Worm (Caenorhabditis elegans) whole organism, L1 larva: ENCODE results near the gene F56C4.2.

Experiments
- C16A3.4 ChIP-seq: fragments of 150-350 bp; optimal IDR thresholded peaks from 2 replicates; lab custom pipeline; 2014; ENCODE audit warnings: missing biosample characterization, missing genetic modification characterization
- F16B12.6 ChIP-seq: fragments of 150-350 bp; optimal IDR thresholded peaks from 2 replicates; lab custom pipeline; 2014; ENCODE audit warnings: missing biosample characterization, missing genetic modification characterization
- Y116A8C.19 ChIP-seq: sonication (generic microtip); optimal IDR thresholded peaks from 2 replicates; lab custom pipeline; 2016; ENCODE audit warnings: missing compliant biosample characterization, missing genetic modification characterization, borderline replicate concordance
- aly-2 ChIP-seq: fragments of 150-350 bp; optimal IDR thresholded peaks from 2 replicates; lab custom pipeline; 2014; ENCODE audit warnings: missing biosample characterization, missing genetic modification characterization
- ama-1 ChIP-seq: fragments of 150-350 bp; optimal IDR thresholded peaks from 2 replicates; lab custom pipeline; 2014
- blmp-1 ChIP-seq: fragments of 150-350 bp; optimal IDR thresholded peaks from 2 replicates; lab custom pipeline; 2014; ENCODE audit warnings: missing biosample characterization, missing genetic modification characterization
- dpl-1 ChIP-seq, 3 experiments: fragments of 150-350 bp in 2 of 3; sonication (generic microtip) in 1 of 3; optimal IDR thresholded peaks; 2 replicates each; lab custom pipeline; 2014 to 2017; ENCODE audit warnings: missing biosample characterization in 3 of 3, missing genetic modification characterization in 3 of 3, missing genetic modification reagents in 3 of 3
- efl-1 ChIP-seq, 4 experiments: fragments of 150-350 bp; optimal IDR thresholded peaks in 3 of 4; peaks in 1 of 4; 1 replicate in 1 of 4; 2 replicates in 3 of 4; lab custom pipeline; 2014; ENCODE audit warnings: missing biosample characterization in 2 of 4, missing genetic modification characterization in 2 of 4, missing genetic modification reagents in 2 of 4
- egl-27 ChIP-seq, 2 experiments: fragments of 150-350 bp in 1 of 2; sonication (generic microtip); optimal IDR thresholded peaks; 3 replicates each; lab custom pipeline; 2017 to 2018; ENCODE audit warnings: missing biosample characterization in 2 of 2, missing genetic modification characterization in 2 of 2, missing genetic modification reagents in 2 of 2
- elt-2 ChIP-seq: sonication (generic microtip); optimal IDR thresholded peaks from 2 replicates; lab custom pipeline; 2016; ENCODE audit warnings: missing genetic modification characterization, mild to moderate bottlenecking, inconsistent platforms, missing compliant biosample characterization, missing genetic modification reagents
- elt-3 ChIP-seq, 6 experiments: fragments of 150-350 bp in 1 of 6; sonication (generic microtip); optimal IDR thresholded peaks; 2 replicates each; lab custom pipeline; 2017 to 2018; ENCODE audit warnings: missing biosample characterization in 6 of 6, missing genetic modification characterization in 6 of 6, inconsistent platforms in 1 of 6
- ets-5 ChIP-seq: fragments of 200-800 bp; sonication (Bioruptor generic); IDR thresholded peaks from 2 replicates; pipeline ENCODE4 v1.3.6; 2022; ENCODE audit warnings: missing genetic modification characterization, missing compliant biosample characterization
- fkh-4 ChIP-seq: sonication (generic microtip); optimal IDR thresholded peaks from 2 replicates; lab custom pipeline; 2016; ENCODE audit warnings: missing compliant biosample characterization, missing genetic modification characterization, borderline replicate concordance
- fos-1 ChIP-seq: fragments of 150-350 bp; optimal IDR thresholded peaks from 2 replicates; lab custom pipeline; 2014; ENCODE audit warnings: missing biosample characterization, missing genetic modification characterization
- hlh-4 ChIP-seq: sonication (generic microtip); optimal IDR thresholded peaks from 2 replicates; lab custom pipeline; 2016; ENCODE audit warnings: mild to moderate bottlenecking, missing genetic modification characterization, missing compliant biosample characterization
- irx-1 ChIP-seq: sonication (generic microtip); optimal IDR thresholded peaks from 2 replicates; lab custom pipeline; 2016; ENCODE audit warnings: missing genetic modification characterization, missing compliant biosample characterization
- jun-1 ChIP-seq: fragments of 150-350 bp; optimal IDR thresholded peaks from 2 replicates; lab custom pipeline; 2014; ENCODE audit warnings: missing biosample characterization, missing genetic modification reagents, missing genetic modification characterization
- lin-14 ChIP-seq: fragments of 200-800 bp; sonication (Bioruptor generic); optimal IDR thresholded peaks from 2 replicates; lab custom pipeline; 2018; ENCODE audit warnings: mild to moderate bottlenecking, missing genetic modification characterization, moderate library complexity, missing compliant biosample characterization
- nhr-20 ChIP-seq: sonication (generic microtip); optimal IDR thresholded peaks from 2 replicates; lab custom pipeline; 2016; ENCODE audit warnings: mild to moderate bottlenecking, missing genetic modification characterization, missing compliant biosample characterization
- nhr-237 ChIP-seq: fragments of 150-350 bp; optimal IDR thresholded peaks from 2 replicates; lab custom pipeline; 2014; ENCODE audit warnings: missing biosample characterization, missing genetic modification characterization
- nhr-71 ChIP-seq: sonication (generic microtip); optimal IDR thresholded peaks from 2 replicates; lab custom pipeline; 2016; ENCODE audit warnings: mild to moderate bottlenecking, missing genetic modification characterization, moderate library complexity, missing compliant biosample characterization
- nhr-85 ChIP-seq: sonication (generic microtip); peaks from one replicate; lab custom pipeline; 2016; ENCODE audit warnings: missing genetic modification characterization, inconsistent platforms, missing compliant biosample characterization
- nhr-90 ChIP-seq: sonication (generic microtip); optimal IDR thresholded peaks from 2 replicates; lab custom pipeline; 2016; ENCODE audit warnings: mild to moderate bottlenecking, missing genetic modification characterization, missing compliant biosample characterization; ENCODE audit not compliant: poor library complexity
- pax-3 ChIP-seq: fragments of 200-800 bp; sonication (Bioruptor generic); optimal IDR thresholded peaks from 2 replicates; lab custom pipeline; 2018; ENCODE audit warnings: mild to moderate bottlenecking, missing genetic modification characterization, moderate library complexity, missing compliant biosample characterization
- rnt-1 ChIP-seq: sonication (generic microtip); optimal IDR thresholded peaks from 2 replicates; lab custom pipeline; 2016; ENCODE audit warnings: mild to moderate bottlenecking, missing genetic modification characterization, moderate library complexity, missing compliant biosample characterization
- skn-1 ChIP-seq: fragments of 150-350 bp; optimal IDR thresholded peaks from 2 replicates; lab custom pipeline; 2014; ENCODE audit warnings: missing biosample characterization, missing genetic modification characterization
- snu-23 ChIP-seq: sonication (generic microtip); optimal IDR thresholded peaks from 2 replicates; lab custom pipeline; 2016; ENCODE audit warnings: missing genetic modification characterization, missing compliant biosample characterization
- sup-37 ChIP-seq: fragments of 200-800 bp; sonication (Bioruptor generic); optimal IDR thresholded peaks from 2 replicates; lab custom pipeline; 2018; ENCODE audit warnings: mild to moderate bottlenecking, missing genetic modification characterization, missing compliant biosample characterization
- tlp-1 ChIP-seq: fragments of 150-350 bp; optimal IDR thresholded peaks from 2 replicates; lab custom pipeline; 2014; ENCODE audit warnings: missing biosample characterization, missing genetic modification characterization
- unc-86 ChIP-seq: sonication (generic microtip); optimal IDR thresholded peaks from 2 replicates; lab custom pipeline; 2016; ENCODE audit warnings: missing genetic modification characterization, missing compliant biosample characterization
- unc-98 ChIP-seq: fragments of 200-800 bp; sonication (Bioruptor generic); IDR thresholded peaks from 2 replicates; pipeline ENCODE4 v1.3.6; 2022; ENCODE audit warnings: missing genetic modification characterization, missing compliant biosample characterization
- vab-15 ChIP-seq: sonication (generic microtip); optimal IDR thresholded peaks from 2 replicates; lab custom pipeline; 2017; ENCODE audit warnings: missing genotype, mild to moderate bottlenecking, missing genetic modification characterization, missing compliant biosample characterization
- xbp-1 ChIP-seq: sonication (generic microtip); optimal IDR thresholded peaks from 2 replicates; lab custom pipeline; 2016; ENCODE audit warnings: missing genetic modification characterization, missing compliant biosample characterization
- zag-1 ChIP-seq: fragments of 150-350 bp; optimal IDR thresholded peaks from 2 replicates; lab custom pipeline; 2014; ENCODE audit warnings: missing biosample characterization, missing genetic modification characterization
- ztf-11 ChIP-seq, 2 experiments: sonication (generic microtip); optimal IDR thresholded peaks; 2 replicates each; lab custom pipeline; 2016 to 2017; ENCODE audit warnings: missing genetic modification characterization in 2 of 2, missing biosample characterization in 1 of 2, missing compliant biosample characterization in 1 of 2
- ztf-4 ChIP-seq: fragments of 150-350 bp; optimal IDR thresholded peaks from 2 replicates; lab custom pipeline; 2014; ENCODE audit warnings: missing biosample characterization, missing genetic modification characterization

Gene F56C4.2

DNA sequence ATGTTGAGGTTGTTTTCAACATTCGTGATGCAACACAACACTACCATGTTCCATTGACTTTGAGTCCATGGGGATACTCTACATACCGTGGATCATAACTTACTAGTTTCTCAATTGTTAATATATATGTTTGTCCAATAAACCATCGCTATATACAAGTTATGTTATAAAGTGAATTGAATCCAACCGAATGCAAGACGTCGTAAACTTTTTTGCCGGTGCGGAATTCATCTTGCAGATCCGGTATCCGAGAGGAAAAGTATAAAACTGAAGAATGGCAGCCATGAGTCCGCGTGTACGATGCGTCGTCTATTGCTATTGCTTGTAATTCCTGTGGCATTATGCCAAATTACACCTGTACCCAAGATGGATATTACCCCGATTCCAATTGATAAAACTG is 30.8 kb upstream of the F56C4.2 start, which contains the start of gene R09H10.6:
R09H10.6 (plus strand) TSS at position 301 of the 400 bp plus-strand sequence.
- TF ChIP-seq nhr-90 (tag; lab: Kevin White, UChicago) (no peak), xbp-1 (tag; lab: Kevin White, UChicago) (no peak), vab-15 (no peak), dpl-1 (GFP tag; optimal IDR thresholded peaks at IDR 0.05; lab: Kevin White, UChicago) (no peak), ztf-4 (no peak), sup-37 (GFP tag; lab: Kevin White, UChicago) (no peak), elt-2 (tag; lab: Kevin White, UChicago) (no peak), aly-2 (tag; lab: Kevin White, UChicago) (no peak), jun-1 (tag; lab: Kevin White, UChicago) (no peak), unc-86 (tag; lab: Kevin White, UChicago) (no peak), tlp-1 (tag; lab: Kevin White, UChicago) (no peak), Y116A8C.19 (tag; lab: Kevin White, UChicago) (no peak)

DNA sequence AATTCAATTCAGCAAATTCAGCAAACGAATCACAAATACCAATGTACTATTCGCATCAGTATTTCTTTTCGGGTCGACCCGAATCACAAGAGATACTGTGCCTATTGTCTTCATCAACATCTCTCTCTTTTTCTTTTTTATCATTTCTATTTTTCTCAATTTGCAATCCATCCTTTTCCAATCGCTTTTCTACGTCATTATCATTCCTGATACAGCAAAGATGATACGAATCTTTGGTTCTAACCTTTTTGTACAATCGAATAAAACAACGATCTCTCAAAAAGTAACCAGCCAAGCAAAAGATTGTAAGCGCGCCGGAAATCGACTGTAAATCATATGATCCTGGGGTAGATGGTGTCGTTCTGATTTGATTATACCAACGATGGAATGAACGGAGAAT is 29.2 kb upstream of the F56C4.2 start:
- TF ChIP-seq hlh-4 (tag; lab: Kevin White, UChicago) = no peak
- peak; percentile 21 for TF ChIP-seq nhr-20 (tag; lab: Kevin White, UChicago)
- peak; percentile 55 for TF ChIP-seq blmp-1 (tag; lab: Kevin White, UChicago)
- TF ChIP-seq elt-3 (tag; optimal IDR thresholded peaks at IDR 0.05; lab: Kevin White, UChicago) = peak in 5 of 6 experiments; percentile 46 to 79 (median 61)
- peak; percentile 51 for TF ChIP-seq lin-14 (GFP tag; lab: Kevin White, UChicago)
- TF ChIP-seq nhr-85 (tag; lab: Kevin White, UChicago) = peak; percentile 80
- TF ChIP-seq rnt-1 (tag; lab: Kevin White, UChicago) = no peak
- TF ChIP-seq, all 84 proteins: peak for 5

DNA sequence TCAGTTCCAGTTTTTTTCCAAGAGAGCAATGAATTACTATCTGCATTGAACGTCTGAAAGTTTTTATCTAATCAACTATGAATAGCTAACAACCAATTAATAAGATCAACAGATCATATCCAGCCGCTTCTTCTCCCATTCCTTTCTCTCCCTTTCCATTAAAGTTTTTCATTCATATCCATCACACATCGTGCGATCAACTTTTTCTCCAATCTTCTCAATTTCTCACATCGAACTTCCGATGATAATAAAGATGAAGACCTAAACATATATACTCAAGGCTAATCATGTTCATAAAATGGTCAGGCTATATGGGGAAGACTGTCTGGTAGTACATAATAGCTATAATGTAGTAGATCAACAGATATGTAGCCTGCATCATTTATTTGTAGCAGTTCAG is 26.8 kb upstream of the F56C4.2 start:
- TF ChIP-seq sup-37 (GFP tag; lab: Kevin White, UChicago) (no peak), elt-2 (tag; lab: Kevin White, UChicago) (no peak), skn-1 (no peak), unc-86 (tag; lab: Kevin White, UChicago) (no peak), nhr-20 (tag; lab: Kevin White, UChicago) (peak; percentile 27), ztf-4 (no peak), fos-1 (tag; lab: Kevin White, UChicago) (no peak), nhr-237 (tag; lab: Kevin White, UChicago) (no peak), C16A3.4 (tag; lab: Kevin White, UChicago) (no peak), nhr-71 (tag; lab: Kevin White, UChicago) (peak; percentile 19), F16B12.6 (tag; lab: Kevin White, UChicago) (no peak), efl-1 (optimal IDR thresholded peaks at IDR 0.05; lab: Kevin White, UChicago) (no peak), efl-1 (GFP tag; optimal IDR thresholded peaks at IDR 0.05 in 1 of 2; lab: Kevin White, UChicago) (no peak), lin-14 (GFP tag; lab: Kevin White, UChicago) (peak; percentile 36), snu-23 (peak; percentile 12), fkh-4 (tag; lab: Kevin White, UChicago) (no peak), zag-1 (tag; lab: Kevin White, UChicago) (no peak), unc-98 (GFP tag; lab: Robert Waterston, UW) (no peak), egl-27 (tag; optimal IDR thresholded peaks at IDR 0.05; lab: Kevin White, UChicago) (no peak), dpl-1 (GFP tag; optimal IDR thresholded peaks at IDR 0.05; lab: Kevin White, UChicago) (no peak), pax-3 (tag; lab: Kevin White, UChicago) (no peak), nhr-85 (tag; lab: Kevin White, UChicago) (peak; percentile 83), elt-3 (tag; optimal IDR thresholded peaks at IDR 0.05; lab: Kevin White, UChicago) (peak in 1 of 6 experiments; percentile 3), ets-5 (no peak), irx-1 (tag; lab: Kevin White, UChicago) (no peak), ama-1 (lab: Kevin White, UChicago) (no peak), nhr-90 (tag; lab: Kevin White, UChicago) (no peak), ztf-11 (tag; optimal IDR thresholded peaks at IDR 0.05; lab: Kevin White, UChicago) (no peak), blmp-1 (tag; lab: Kevin White, UChicago) (peak; percentile 69)
